Fruit fly (Drosophila melanogaster): ENCODE measurements around the gene CG43630.

The CG43630 gene

DNA sequence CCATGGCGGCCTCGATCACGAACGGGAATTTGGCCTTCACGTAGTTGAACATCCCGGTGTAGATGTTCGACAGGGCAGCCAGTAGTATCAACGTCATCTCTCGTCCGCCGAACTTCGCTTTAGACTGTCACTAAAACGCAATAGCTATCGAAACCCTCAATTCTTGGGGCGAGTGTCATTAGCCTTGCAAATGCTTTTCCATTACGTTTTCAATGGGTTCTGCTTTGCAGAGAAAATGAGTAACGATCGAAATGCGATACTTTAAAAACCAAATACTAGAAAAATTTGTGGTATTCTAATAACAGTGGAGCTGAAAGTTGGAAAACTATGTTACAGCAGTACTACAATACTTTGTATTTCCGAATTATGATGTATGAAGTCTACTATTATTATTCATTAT, at the start of gene CG43630:
TSS of gene CG43630 (minus strand) at position 101 of the 400 bp plus-strand sequence.
- TF ChIP-seq CG8301 (tag; optimal IDR thresholded peaks at IDR 0.05) (no peak), CG34367 (tag; optimal IDR thresholded peaks at IDR 0.05) (no peak), CG4496 (GFP tag; IDR thresholded peaks at IDR 0.05) (no peak), D1 (tag; optimal IDR thresholded peaks at IDR 0.05) (no peak), CG10348 (GFP tag; IDR thresholded peaks at IDR 0.05) (no peak), fd96Ca (GFP tag; IDR thresholded peaks at IDR 0.05) (no peak), CG13204 (GFP tag; optimal IDR thresholded peaks at IDR 0.05) (no peak), Snoo (tag; optimal IDR thresholded peaks at IDR 0.05) (no peak), CG15710 (tag; optimal IDR thresholded peaks at IDR 0.05) (no peak), CG12605 (GFP tag; IDR thresholded peaks at IDR 0.05) (no peak), gl (tag; optimal IDR thresholded peaks at IDR 0.05) (no peak), CG8159 (tag; optimal IDR thresholded peaks at IDR 0.05) (no peak), Pif1B (GFP tag; optimal IDR thresholded peaks at IDR 0.05) (no peak), CG14655 (GFP tag; optimal IDR thresholded peaks at IDR 0.05) (no peak), CG17806 (tag; optimal IDR thresholded peaks at IDR 0.05) (no peak), Pif1A (GFP tag; optimal IDR thresholded peaks at IDR 0.05) (no peak), CG32121 (GFP tag; IDR thresholded peaks at IDR 0.05) (no peak), CG9948 (tag; optimal IDR thresholded peaks at IDR 0.05) (no peak), rn (GFP tag; IDR thresholded peaks at IDR 0.05) (no peak), EcR (GFP tag; optimal IDR thresholded peaks at IDR 0.05) (no peak)

DNA sequence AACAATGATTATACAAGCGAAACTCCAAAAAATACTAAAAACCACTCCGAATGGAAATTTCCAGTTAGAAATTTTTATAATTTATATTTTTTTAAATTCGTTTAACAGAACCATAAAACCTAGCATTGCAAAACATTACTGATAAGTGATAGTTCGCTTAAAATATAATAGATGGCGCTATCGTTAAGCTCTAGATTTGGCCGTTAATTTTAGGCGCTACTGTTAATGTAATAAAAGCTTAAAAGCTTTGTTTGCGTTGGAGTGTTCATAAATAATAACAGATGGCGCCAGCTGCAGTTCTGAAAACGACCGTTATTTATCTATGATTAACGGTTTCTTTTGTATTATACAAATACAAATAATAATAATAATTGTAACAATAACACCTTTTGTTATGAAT, 47.7 kb upstream of the CG43630 start:
- no peak for TF ChIP-seq Pif1A (GFP tag; optimal IDR thresholded peaks at IDR 0.05)
- no peak for TF ChIP-seq CG34367 (tag; optimal IDR thresholded peaks at IDR 0.05)
- TF ChIP-seq CG32121 (GFP tag; IDR thresholded peaks at IDR 0.05) = no peak
- TF ChIP-seq CG12605 (GFP tag; IDR thresholded peaks at IDR 0.05) = no peak

dm6 chr3R:12722392-12722914, 46.4 kb upstream of the CG43630 start, which contains the start of gene Men:
TSS of gene Men (minus strand) at chr3R:12722442.
- TF ChIP-seq Pif1B (GFP tag; optimal IDR thresholded peaks at IDR 0.05) = peak; percentile 3
- TF ChIP-seq CG12605 (GFP tag; IDR thresholded peaks at IDR 0.05) = 0 out of 2 replicates have a peak, but pooled peaks have one; percentile 33
- peak; percentile 76 for TF ChIP-seq CG32121 (GFP tag; IDR thresholded peaks at IDR 0.05)
- TF ChIP-seq CG4496 (GFP tag; IDR thresholded peaks at IDR 0.05) = peak; percentile 75
- TF ChIP-seq CG14655 (GFP tag; optimal IDR thresholded peaks at IDR 0.05) = peak; percentile 60
- no peak for TF ChIP-seq CG34367 (tag; optimal IDR thresholded peaks at IDR 0.05)
- TF ChIP-seq rn (GFP tag; IDR thresholded peaks at IDR 0.05) = peak; percentile 57
- TF ChIP-seq gl (tag; optimal IDR thresholded peaks at IDR 0.05) = no peak
- TF ChIP-seq CG17806 (tag; optimal IDR thresholded peaks at IDR 0.05) = peak; percentile 28
- peak; percentile 25; the same call in 1 of the 2 replicates for TF ChIP-seq Ets98B (GFP tag; IDR thresholded peaks at IDR 0.05)
- peak; percentile 47; the same call in 1 of the 3 replicates for TF ChIP-seq fd96Ca (GFP tag; IDR thresholded peaks at IDR 0.05)
- no peak for TF ChIP-seq EcR (GFP tag; optimal IDR thresholded peaks at IDR 0.05)
- peak; percentile 53 for TF ChIP-seq Snoo (tag; optimal IDR thresholded peaks at IDR 0.05)
- peak; percentile 41 for TF ChIP-seq Pif1A (GFP tag; optimal IDR thresholded peaks at IDR 0.05)
- peak; percentile 56 for TF ChIP-seq CG9948 (tag; optimal IDR thresholded peaks at IDR 0.05)
- peak; percentile 47 for TF ChIP-seq CG8301 (tag; optimal IDR thresholded peaks at IDR 0.05)
- TF ChIP-seq CG10348 (GFP tag; IDR thresholded peaks at IDR 0.05) = peak; percentile 45; the same call in 1 of the 2 replicates
- TF ChIP-seq CG13204 (GFP tag; optimal IDR thresholded peaks at IDR 0.05) = peak; percentile 52
- no peak for TF ChIP-seq D1 (tag; optimal IDR thresholded peaks at IDR 0.05)
- TF ChIP-seq CG8159 (tag; optimal IDR thresholded peaks at IDR 0.05) = peak; percentile 65
- TF ChIP-seq CG15710 (tag; optimal IDR thresholded peaks at IDR 0.05) = peak; percentile 68

DNA sequence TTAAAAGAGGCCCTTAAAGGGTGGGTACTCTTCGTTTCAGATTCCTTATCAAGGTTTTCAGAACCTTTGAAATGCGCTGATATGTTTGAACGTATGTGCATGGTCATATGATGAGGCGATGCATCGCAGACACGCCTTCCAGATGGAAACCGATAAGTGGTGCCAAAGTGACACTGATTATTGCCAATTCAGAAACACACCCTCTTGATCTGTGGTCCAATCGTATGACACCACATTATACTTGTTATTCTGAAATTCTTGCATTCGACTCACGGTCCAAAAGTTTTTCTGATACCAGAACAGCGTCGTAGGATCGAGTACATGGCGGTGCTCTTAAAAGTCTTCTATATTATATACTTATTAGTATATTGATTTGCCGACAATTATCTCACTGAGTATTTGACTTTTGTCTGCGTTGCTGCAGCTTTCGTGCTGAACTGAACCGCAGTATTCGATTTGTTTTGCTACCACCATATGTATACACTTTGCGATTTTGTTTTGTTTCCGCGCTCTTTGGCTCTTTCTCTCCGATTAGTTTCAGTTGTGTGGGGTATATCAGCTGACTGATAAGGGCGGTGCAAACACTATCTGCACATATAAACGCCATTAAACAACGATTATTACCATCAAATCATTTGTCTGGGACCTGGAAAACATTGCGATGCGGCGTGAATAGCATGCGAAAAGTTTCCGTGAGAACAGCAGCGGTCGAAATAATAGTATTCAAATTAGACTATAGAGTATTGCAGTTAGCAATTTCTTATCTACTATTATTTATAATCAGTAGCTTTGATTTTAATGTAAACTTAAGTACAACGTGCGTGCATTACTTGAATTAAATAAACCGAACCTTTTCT, 44.5 kb upstream of the CG43630 start:
- TF ChIP-seq CG14655 (GFP tag; optimal IDR thresholded peaks at IDR 0.05) (peak; percentile 4), CG8159 (tag; optimal IDR thresholded peaks at IDR 0.05) (no peak), CG15710 (tag; optimal IDR thresholded peaks at IDR 0.05) (peak; percentile 18)

DNA sequence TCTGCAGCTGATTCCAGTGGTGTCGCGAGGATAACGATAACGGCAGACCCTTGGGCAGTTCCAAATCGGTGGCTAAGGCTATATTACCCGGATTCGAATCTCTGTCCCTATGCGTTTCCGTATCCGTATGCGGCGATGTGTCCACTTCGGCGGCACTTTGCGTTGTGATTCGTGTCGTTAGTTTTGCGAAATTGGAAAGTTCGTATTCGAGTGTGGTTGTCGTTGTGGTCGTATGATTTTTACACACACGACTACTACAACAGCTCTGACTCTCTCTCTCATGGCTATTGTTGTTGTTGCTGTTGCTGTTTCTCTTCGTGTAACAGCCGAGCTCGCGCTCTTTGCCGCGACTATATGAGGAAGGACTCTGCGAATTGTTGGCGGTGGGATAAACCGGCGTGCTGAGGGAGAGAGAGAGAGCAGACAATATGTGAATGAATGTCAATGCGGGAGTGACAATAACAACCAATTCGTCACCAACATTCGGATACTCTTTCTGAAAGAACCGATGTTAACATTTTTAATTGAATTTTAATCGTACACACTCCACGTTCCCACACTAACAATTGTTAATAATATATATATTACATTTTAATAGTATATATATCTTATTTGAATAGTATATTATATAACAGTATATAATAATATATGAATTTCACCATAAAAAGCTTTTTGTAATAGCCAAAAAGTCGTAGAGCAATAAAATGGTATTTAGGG, 43.7 kb upstream of the CG43630 start:
- no peak for TF ChIP-seq CG10348 (GFP tag; IDR thresholded peaks at IDR 0.05)
- peak; percentile 70 for TF ChIP-seq CG15710 (tag; optimal IDR thresholded peaks at IDR 0.05)
- peak; percentile 78 for TF ChIP-seq CG8159 (tag; optimal IDR thresholded peaks at IDR 0.05)
- peak; percentile 61 for TF ChIP-seq CG17806 (tag; optimal IDR thresholded peaks at IDR 0.05)
- peak; percentile 71 for TF ChIP-seq Pif1B (GFP tag; optimal IDR thresholded peaks at IDR 0.05)
- TF ChIP-seq D1 (tag; optimal IDR thresholded peaks at IDR 0.05) = peak; percentile 60
- peak; percentile 81 for TF ChIP-seq CG4496 (GFP tag; IDR thresholded peaks at IDR 0.05)
- peak; percentile 47 for TF ChIP-seq CG8301 (tag; optimal IDR thresholded peaks at IDR 0.05)
- no peak for TF ChIP-seq rn (GFP tag; IDR thresholded peaks at IDR 0.05)
- peak; percentile 27 for TF ChIP-seq Pif1A (GFP tag; optimal IDR thresholded peaks at IDR 0.05)
- peak; percentile 61 for TF ChIP-seq CG12605 (GFP tag; IDR thresholded peaks at IDR 0.05)
- peak; percentile 79 for TF ChIP-seq CG14655 (GFP tag; optimal IDR thresholded peaks at IDR 0.05)
- TF ChIP-seq CG34367 (tag; optimal IDR thresholded peaks at IDR 0.05) = peak; percentile 46
- peak; percentile 50 for TF ChIP-seq CG13204 (GFP tag; optimal IDR thresholded peaks at IDR 0.05)
- peak; percentile 52; the same call in 1 of the 2 replicates for TF ChIP-seq CG32121 (GFP tag; IDR thresholded peaks at IDR 0.05)
- peak; percentile 18 for TF ChIP-seq EcR (GFP tag; optimal IDR thresholded peaks at IDR 0.05)
- peak; percentile 71 for TF ChIP-seq Snoo (tag; optimal IDR thresholded peaks at IDR 0.05)
- no peak for TF ChIP-seq gl (tag; optimal IDR thresholded peaks at IDR 0.05)
- TF ChIP-seq Ets98B (GFP tag; IDR thresholded peaks at IDR 0.05) = peak; percentile 63
- peak; percentile 61 for TF ChIP-seq CG9948 (tag; optimal IDR thresholded peaks at IDR 0.05)
- TF ChIP-seq fd96Ca (GFP tag; IDR thresholded peaks at IDR 0.05) = peak; percentile 34; the same call in 1 of the 3 replicates

Measured in whole organism, pupa.